Worm (Caenorhabditis elegans) whole organism, mixed stage, embryonic: ENCODE measurements around the gene dph-3.

ENCODE experiments used
- drap-1 ChIP-seq: fragments of 200-800 bp; sonication (Bioruptor generic); optimal IDR thresholded peaks from 3 replicates; lab custom pipeline; 2018; ENCODE audit warnings: mild to moderate bottlenecking, missing genetic modification characterization, missing compliant biosample characterization
- elt-3 ChIP-seq: fragments of 150-350 bp; optimal IDR thresholded peaks from 2 replicates; lab custom pipeline; 2014; ENCODE audit warnings: missing biosample characterization, missing genetic modification characterization
- lsy-2 ChIP-seq: fragments of 150-350 bp; optimal IDR thresholded peaks from 2 replicates; lab custom pipeline; 2014; ENCODE audit warnings: missing biosample characterization, missing genetic modification characterization
- nhr-237 ChIP-seq: fragments of 150-350 bp; optimal IDR thresholded peaks from 2 replicates; lab custom pipeline; 2014; ENCODE audit warnings: missing biosample characterization, missing genetic modification characterization
- nhr-28 ChIP-seq: fragments of 150-350 bp; optimal IDR thresholded peaks from 2 replicates; lab custom pipeline; 2014; ENCODE audit warnings: missing biosample characterization, missing genetic modification characterization

DNA sequence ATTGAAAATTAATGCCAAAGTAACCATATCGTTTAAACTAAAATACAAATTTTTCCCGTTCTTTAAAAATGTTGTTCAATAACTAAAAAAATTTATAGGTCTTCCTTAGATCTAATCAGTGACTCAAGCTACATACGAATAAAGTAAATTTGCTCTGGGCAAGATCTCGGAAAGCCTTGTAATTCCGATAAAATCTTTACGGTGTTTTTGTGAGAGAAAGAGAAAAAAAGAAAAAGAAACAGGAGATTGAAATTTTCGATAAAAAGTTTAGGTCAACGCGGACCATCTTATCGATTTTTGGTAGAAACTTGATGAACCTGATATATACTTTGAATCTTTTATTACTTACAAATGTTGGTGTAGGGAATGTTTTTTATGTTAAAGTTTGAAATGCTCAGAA lies 16.2 kb downstream of the dph-3 start:
- no peak for TF ChIP-seq nhr-237
- no peak for TF ChIP-seq nhr-28 (tag; lab: Kevin White, UChicago)
- no peak for TF ChIP-seq lsy-2 (tag; lab: Kevin White, UChicago)
- no peak for TF ChIP-seq drap-1
- no peak for TF ChIP-seq elt-3
